Worm (Caenorhabditis elegans) whole organism, young adult: ENCODE data around the gene nud-1.

Source experiments
- B0035.1 ChIP-seq: sonication (generic microtip); optimal IDR thresholded peaks from 2 replicates; lab custom pipeline; 2016; ENCODE audit warnings: missing genetic modification characterization, mild to moderate bottlenecking, missing compliant biosample characterization, missing genotype, missing genetic modification reagents
- B0336.3 ChIP-seq: fragments of 200-800 bp; sonication (Bioruptor generic); IDR thresholded peaks from 2 replicates; pipeline ENCODE4 v1.3.6; 2022; ENCODE audit warnings: missing genetic modification characterization, missing compliant biosample characterization
- C17E4.6 ChIP-seq: fragments of 200-800 bp; sonication (Bioruptor generic); IDR thresholded peaks from 2 replicates; pipeline ENCODE4 v1.3.6; 2022; ENCODE audit warnings: missing genetic modification reagents, missing genetic modification characterization, missing compliant biosample characterization
- F22D6.2 ChIP-seq: sonication (generic microtip); optimal IDR thresholded peaks from 2 replicates; lab custom pipeline; 2016; ENCODE audit warnings: mild to moderate bottlenecking, missing genetic modification characterization, missing compliant biosample characterization
- F23B12.7 ChIP-seq: sonication (generic microtip); optimal IDR thresholded peaks from 2 replicates; lab custom pipeline; 2017; ENCODE audit warnings: missing genetic modification characterization, mild to moderate bottlenecking, missing compliant biosample characterization, antibody characterized with exemption, moderate library complexity; ENCODE audit not compliant: insufficient read depth
- F57C9.4 ChIP-seq: sonication (generic microtip); optimal IDR thresholded peaks from 2 replicates; lab custom pipeline; 2017; ENCODE audit warnings: mild to moderate bottlenecking, missing genetic modification characterization, missing compliant biosample characterization
- K12H6.12 ChIP-seq: fragments of 200-800 bp; sonication (Bioruptor generic); optimal IDR thresholded peaks from 2 replicates; lab custom pipeline; 2018; ENCODE audit warnings: mild to moderate bottlenecking, missing genetic modification characterization, missing compliant biosample characterization
- T07F8.4 ChIP-seq: sonication (generic microtip); optimal IDR thresholded peaks from 2 replicates; lab custom pipeline; 2016; ENCODE audit warnings: mild to moderate bottlenecking, missing genetic modification characterization, moderate library complexity, missing compliant biosample characterization
- T26A5.8 ChIP-seq: sonication (generic microtip); optimal IDR thresholded peaks from 2 replicates; lab custom pipeline; 2016; ENCODE audit warnings: missing genetic modification characterization, missing compliant biosample characterization
- Y56A3A.18 ChIP-seq: fragments of 200-800 bp; sonication (Bioruptor generic); IDR thresholded peaks from 2 replicates; pipeline ENCODE4 v1.3.6; 2022; ENCODE audit warnings: missing genetic modification reagents, missing genetic modification characterization, missing compliant biosample characterization
- Y67H2A.10 ChIP-seq: fragments of 200-800 bp; sonication (Bioruptor generic); conservative IDR thresholded peaks from 2 replicates; pipeline ENCODE4 v1.3.6; 2022; ENCODE audit warnings: missing genetic modification reagents, missing genetic modification characterization, missing compliant biosample characterization
- Y79H2A.3 ChIP-seq: fragments of 200-800 bp; sonication (Bioruptor generic); conservative IDR thresholded peaks from 2 replicates; pipeline ENCODE4 v1.3.6; 2022; ENCODE audit warnings: missing genetic modification reagents, missing genetic modification characterization, missing compliant biosample characterization
- Y95B8A.8 ChIP-seq: fragments of 200-800 bp; sonication (Bioruptor generic); IDR thresholded peaks from 2 replicates; pipeline ENCODE4 v1.3.6; 2022; ENCODE audit warnings: missing genetic modification reagents, missing genetic modification characterization, missing compliant biosample characterization
- aptf-3 ChIP-seq: fragments of 200-800 bp; sonication (Bioruptor generic); IDR thresholded peaks from 2 replicates; pipeline ENCODE4 v1.3.6; 2022; ENCODE audit warnings: missing genetic modification characterization, missing compliant biosample characterization
- atf-7 ChIP-seq: sonication (generic microtip); optimal IDR thresholded peaks from 2 replicates; lab custom pipeline; 2017; ENCODE audit warnings: mild to moderate bottlenecking, missing genetic modification characterization, missing compliant biosample characterization
- attf-3 ChIP-seq: fragments of 200-800 bp; sonication (Bioruptor generic); conservative IDR thresholded peaks from 2 replicates; pipeline ENCODE4 v1.3.6; 2022; ENCODE audit warnings: missing genetic modification reagents, missing genetic modification characterization, missing compliant biosample characterization
- ceh-40 ChIP-seq: fragments of 200-800 bp; sonication (Bioruptor generic); IDR thresholded peaks from 2 replicates; pipeline ENCODE4 v1.3.6; 2022; ENCODE audit warnings: missing genetic modification characterization, missing compliant biosample characterization
- chd-7 ChIP-seq: sonication (generic microtip); optimal IDR thresholded peaks from 2 replicates; lab custom pipeline; 2016; ENCODE audit warnings: mild to moderate bottlenecking, missing genetic modification characterization, moderate library complexity, missing compliant biosample characterization
- dox-1 ChIP-seq: fragments of 200-800 bp; sonication (Bioruptor generic); IDR thresholded peaks from 2 replicates; pipeline ENCODE4 v1.3.6; 2022; ENCODE audit warnings: missing genetic modification reagents, missing genetic modification characterization, missing compliant biosample characterization
- dpl-1 ChIP-seq: fragments of 150-350 bp; optimal IDR thresholded peaks from 2 replicates; lab custom pipeline; 2014; ENCODE audit warnings: missing biosample characterization, missing genetic modification reagents, missing genetic modification characterization
- egl-18 ChIP-seq: fragments of 200-800 bp; sonication (Bioruptor generic); IDR thresholded peaks from 2 replicates; pipeline ENCODE4 v1.3.6; 2022; ENCODE audit warnings: missing genetic modification reagents, missing genetic modification characterization, missing compliant biosample characterization
- ekl-4 ChIP-seq: fragments of 200-800 bp; sonication (Bioruptor generic); IDR thresholded peaks from 2 replicates; pipeline ENCODE4 v1.3.6; 2022; ENCODE audit warnings: missing genetic modification reagents, missing genetic modification characterization, missing compliant biosample characterization
- ets-4 ChIP-seq: fragments of 200-800 bp; sonication (Bioruptor generic); optimal IDR thresholded peaks from 2 replicates; lab custom pipeline; 2018; ENCODE audit warnings: mild to moderate bottlenecking, missing genetic modification characterization, missing compliant biosample characterization
- gei-17 ChIP-seq: fragments of 200-800 bp; sonication (Bioruptor generic); optimal IDR thresholded peaks from 2 replicates; lab custom pipeline; 2018; ENCODE audit warnings: mild to moderate bottlenecking, missing genetic modification characterization, missing compliant biosample characterization
- him-1 ChIP-seq: sonication (generic microtip); optimal IDR thresholded peaks from 2 replicates; lab custom pipeline; 2016; ENCODE audit warnings: missing genotype, missing genetic modification reagents, missing genetic modification characterization, missing compliant biosample characterization
- hlh-12 ChIP-seq: sonication (generic microtip); optimal IDR thresholded peaks from 2 replicates; lab custom pipeline; 2016; ENCODE audit warnings: missing genetic modification characterization, missing compliant biosample characterization
- hlh-26 ChIP-seq: fragments of 200-800 bp; sonication (Bioruptor generic); conservative IDR thresholded peaks from 2 replicates; pipeline ENCODE4 v1.3.6; 2022; ENCODE audit warnings: missing genetic modification reagents, missing genetic modification characterization, missing compliant biosample characterization
- hmg-1.2 ChIP-seq: fragments of 200-800 bp; sonication (Bioruptor generic); IDR thresholded peaks from 2 replicates; pipeline ENCODE4 v1.3.6; 2022; ENCODE audit warnings: missing genetic modification reagents, missing genetic modification characterization, missing compliant biosample characterization
- let-607 ChIP-seq, 2 experiments: fragments of 200-800 bp in 1 of 2; sonication (Bioruptor generic) in 1 of 2; sonication (generic microtip) in 1 of 2; optimal IDR thresholded peaks; 2 replicates each; lab custom pipeline; 2016 to 2018; ENCODE audit warnings: mild to moderate bottlenecking in 2 of 2, missing compliant biosample characterization in 2 of 2, missing genetic modification characterization in 2 of 2, moderate library complexity in 2 of 2, missing genotype in 1 of 2
- lin-35 ChIP-seq, 3 experiments: fragments of 150-350 bp in 2 of 3; sonication (generic microtip) in 1 of 3; optimal IDR thresholded peaks; 2 replicates each; lab custom pipeline; 2014 to 2018; ENCODE audit warnings: missing biosample characterization in 3 of 3, missing genetic modification characterization in 3 of 3, missing genetic modification reagents in 3 of 3
- lin-40 ChIP-seq: sonication (generic microtip); optimal IDR thresholded peaks from 2 replicates; lab custom pipeline; 2016; ENCODE audit warnings: missing genetic modification characterization, mild to moderate bottlenecking, missing compliant biosample characterization, missing genotype, missing genetic modification reagents
- lsl-1 ChIP-seq: fragments of 200-800 bp; sonication (Bioruptor generic); optimal IDR thresholded peaks from 2 replicates; lab custom pipeline; 2018; ENCODE audit warnings: mild to moderate bottlenecking, missing genetic modification characterization, moderate library complexity, missing compliant biosample characterization
- madf-10 ChIP-seq: sonication (generic microtip); optimal IDR thresholded peaks from 2 replicates; lab custom pipeline; 2016; ENCODE audit warnings: mild to moderate bottlenecking, missing genetic modification characterization, missing compliant biosample characterization
- madf-8 ChIP-seq: fragments of 200-800 bp; sonication (Bioruptor generic); conservative IDR thresholded peaks from 2 replicates; pipeline ENCODE4 v1.3.6; 2022; ENCODE audit warnings: missing genetic modification reagents, missing genetic modification characterization, missing compliant biosample characterization
- nfyb-1 ChIP-seq: fragments of 200-800 bp; sonication (Bioruptor generic); IDR thresholded peaks from 2 replicates; pipeline ENCODE4 v1.3.6; 2022; ENCODE audit warnings: missing genetic modification reagents, missing genetic modification characterization, missing compliant biosample characterization
- nhr-179 ChIP-seq: sonication (generic microtip); optimal IDR thresholded peaks from 2 replicates; lab custom pipeline; 2016; ENCODE audit warnings: mild to moderate bottlenecking, missing genetic modification characterization, missing compliant biosample characterization
- rcor-1 ChIP-seq: fragments of 200-800 bp; sonication (Bioruptor generic); IDR thresholded peaks from 2 replicates; pipeline ENCODE4 v1.3.6; 2022; ENCODE audit warnings: missing genetic modification reagents, missing genetic modification characterization, missing compliant biosample characterization
- rec-8 ChIP-seq, 2 experiments: sonication (generic microtip); optimal IDR thresholded peaks; 2 replicates each; lab custom pipeline; 2016; ENCODE audit warnings: mild to moderate bottlenecking in 2 of 2, missing genetic modification characterization in 2 of 2, missing genetic modification reagents in 2 of 2, missing genotype in 2 of 2, missing biosample characterization in 1 of 2, missing compliant biosample characterization in 1 of 2, moderate library complexity in 1 of 2
- repo-1 ChIP-seq: sonication (generic microtip); optimal IDR thresholded peaks from 2 replicates; lab custom pipeline; 2017; ENCODE audit warnings: mild to moderate bottlenecking, missing genetic modification characterization, missing compliant biosample characterization
- sdz-38 ChIP-seq: sonication (generic microtip); optimal IDR thresholded peaks from 2 replicates; lab custom pipeline; 2016; ENCODE audit warnings: missing genotype, missing genetic modification characterization, missing compliant biosample characterization
- sea-2 ChIP-seq: fragments of 200-800 bp; sonication (Bioruptor generic); IDR thresholded peaks from 2 replicates; pipeline ENCODE4 v1.3.6; 2022; ENCODE audit warnings: missing genetic modification characterization, missing compliant biosample characterization
- snpc-1.1 ChIP-seq: sonication (generic microtip); optimal IDR thresholded peaks from 2 replicates; lab custom pipeline; 2017; ENCODE audit warnings: missing genetic modification characterization, mild to moderate bottlenecking, missing compliant biosample characterization, antibody characterized with exemption, moderate library complexity, missing genotype, missing genetic modification reagents; ENCODE audit not compliant: insufficient read depth
- snpc-1.3 ChIP-seq: sonication (generic microtip); optimal IDR thresholded peaks from 2 replicates; lab custom pipeline; 2017; ENCODE audit warnings: missing genetic modification characterization, mild to moderate bottlenecking, missing compliant biosample characterization, antibody characterized with exemption, moderate library complexity, missing genotype, missing genetic modification reagents; ENCODE audit not compliant: insufficient read depth
- tlf-1 ChIP-seq: fragments of 200-800 bp; sonication (Bioruptor generic); optimal IDR thresholded peaks from 2 replicates; lab custom pipeline; 2018; ENCODE audit warnings: mild to moderate bottlenecking, missing genetic modification characterization, missing compliant biosample characterization
- unc-130 ChIP-seq: sonication (generic microtip); optimal IDR thresholded peaks from 2 replicates; lab custom pipeline; 2016; ENCODE audit warnings: missing genetic modification reagents, missing genetic modification characterization, missing compliant biosample characterization
- zfh-2 ChIP-seq: fragments of 200-800 bp; sonication (Bioruptor generic); conservative IDR thresholded peaks from 2 replicates; pipeline ENCODE4 v1.3.6; 2022; ENCODE audit warnings: missing genetic modification reagents, missing genetic modification characterization, missing compliant biosample characterization
- ztf-26 ChIP-seq: sonication (generic microtip); optimal IDR thresholded peaks from 2 replicates; lab custom pipeline; 2017; ENCODE audit warnings: missing genetic modification characterization, missing compliant biosample characterization
- ztf-28 ChIP-seq: fragments of 200-800 bp; sonication (Bioruptor generic); IDR thresholded peaks from 2 replicates; pipeline ENCODE4 v1.3.6; 2022; ENCODE audit warnings: missing genetic modification reagents, missing genetic modification characterization, missing compliant biosample characterization
- ztf-3 ChIP-seq: fragments of 200-800 bp; sonication (Bioruptor generic); optimal IDR thresholded peaks from 2 replicates; lab custom pipeline; 2018; ENCODE audit warnings: mild to moderate bottlenecking, missing genetic modification characterization, missing compliant biosample characterization

nud-1 gene

DNA sequence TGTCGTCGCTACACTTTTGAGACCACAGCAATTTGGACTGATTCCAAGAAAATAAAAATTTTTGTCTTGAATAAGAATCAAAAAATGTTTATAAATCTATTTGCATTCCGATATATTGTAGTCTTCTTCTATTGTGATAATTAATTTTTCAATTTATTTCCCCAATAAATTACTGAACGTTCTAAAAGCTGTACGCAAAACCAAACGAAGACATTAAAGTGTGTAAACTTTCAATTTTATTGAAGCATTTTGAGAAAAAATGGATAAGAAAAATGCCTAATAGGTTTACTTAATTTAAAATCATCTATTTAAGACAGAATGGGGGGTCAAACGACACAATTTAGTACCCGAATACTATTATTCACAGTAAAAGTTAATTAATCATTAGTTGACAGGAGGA is 38.7 kb upstream of the nud-1 start (continued):
- no peak for TF ChIP-seq ekl-4 (GFP tag; lab: Robert Waterston, UW)
- no peak for TF ChIP-seq sea-2 (GFP tag; lab: Robert Waterston, UW)
- no peak for TF ChIP-seq repo-1
- TF ChIP-seq lin-40 (tag; lab: Kevin White, UChicago) = no peak
- TF ChIP-seq Y95B8A.8 (GFP tag; lab: Robert Waterston, UW) = 0 out of 2 replicates have a peak, but pooled peaks have one; percentile 59
- no peak for TF ChIP-seq T26A5.8
- no peak for TF ChIP-seq madf-10 (tag; lab: Kevin White, UChicago)
- TF ChIP-seq ceh-40 (GFP tag; lab: Robert Waterston, UW) = no peak
- TF ChIP-seq T07F8.4 (tag; lab: Kevin White, UChicago) = no peak
- TF ChIP-seq C17E4.6 (GFP tag; lab: Robert Waterston, UW) = no peak
- no peak for TF ChIP-seq sdz-38 (tag; lab: Kevin White, UChicago)
- no peak for TF ChIP-seq dpl-1 (GFP tag; lab: Kevin White, UChicago)
- no peak for TF ChIP-seq hlh-12 (tag; lab: Kevin White, UChicago)
- peak; percentile 2 for TF ChIP-seq lsl-1 (GFP tag; lab: Kevin White, UChicago)
- peak; percentile 48 for TF ChIP-seq snpc-1.3 (tag; lab: Kevin White, UChicago)
- TF ChIP-seq rec-8 (tag; optimal IDR thresholded peaks at IDR 0.05; lab: Kevin White, UChicago) = no peak
- no peak for TF ChIP-seq Y56A3A.18 (GFP tag; lab: Robert Waterston, UW)
- TF ChIP-seq nhr-179 (tag; lab: Kevin White, UChicago) = no peak
- no peak for TF ChIP-seq snpc-1.1 (tag; lab: Kevin White, UChicago)
- TF ChIP-seq ets-4 (GFP tag; lab: Kevin White, UChicago) = no peak
- no peak for TF ChIP-seq rcor-1 (GFP tag; lab: Robert Waterston, UW)
- peak; percentile 49 for TF ChIP-seq tlf-1 (GFP tag; lab: Kevin White, UChicago)
- no peak for TF ChIP-seq Y67H2A.10 (GFP tag; lab: Robert Waterston, UW)
- TF ChIP-seq him-1 = peak; percentile 14
- TF ChIP-seq aptf-3 (GFP tag; lab: Robert Waterston, UW) = no peak
- no peak for TF ChIP-seq madf-8 (GFP tag; lab: Robert Waterston, UW)
- TF ChIP-seq unc-130 = no peak
- TF ChIP-seq chd-7 (tag; lab: Kevin White, UChicago) = no peak
- no peak for TF ChIP-seq gei-17 (GFP tag; lab: Kevin White, UChicago)
- TF ChIP-seq egl-18 (GFP tag; lab: Robert Waterston, UW) = no peak
- TF ChIP-seq dox-1 = peak; percentile 9; the same call in 1 of the 2 replicates
- no peak for TF ChIP-seq zfh-2 (GFP tag; lab: Robert Waterston, UW)
- no peak for TF ChIP-seq lin-35 (GFP tag; optimal IDR thresholded peaks at IDR 0.05; lab: Kevin White, UChicago)
- no peak for TF ChIP-seq B0336.3 (GFP tag; lab: Robert Waterston, UW)
- peak; percentile 75; the same call in 1 of the 2 replicates for TF ChIP-seq Y79H2A.3 (GFP tag; lab: Robert Waterston, UW)
- TF ChIP-seq hlh-26 (GFP tag; lab: Robert Waterston, UW) = no peak
- TF ChIP-seq B0035.1 (tag; lab: Kevin White, UChicago) = no peak
- no peak for TF ChIP-seq K12H6.12 (tag; lab: Kevin White, UChicago)
- TF ChIP-seq ztf-26 (tag; lab: Kevin White, UChicago) = no peak
- TF ChIP-seq atf-7 = no peak
- no peak for TF ChIP-seq ztf-3
- 0 out of 2 replicates have a peak, but pooled peaks have one; percentile 4 for TF ChIP-seq hmg-1.2 (GFP tag; lab: Robert Waterston, UW)
- TF ChIP-seq ztf-28 (GFP tag; lab: Robert Waterston, UW) = no peak
- no peak for TF ChIP-seq F22D6.2
- TF ChIP-seq F57C9.4 (tag; lab: Kevin White, UChicago) = no peak
- no peak for TF ChIP-seq attf-3 (GFP tag; lab: Robert Waterston, UW)
- TF ChIP-seq F23B12.7 (tag; lab: Kevin White, UChicago) = no peak
- no peak for TF ChIP-seq nfyb-1 (GFP tag; lab: Robert Waterston, UW)
- TF ChIP-seq let-607 (tag; optimal IDR thresholded peaks at IDR 0.05; lab: Kevin White, UChicago) = no peak
